Worm (Caenorhabditis elegans) whole organism, early embryonic: ENCODE data around the gene lin-29.

Experiments
- B0310.2 ChIP-seq: sonication (generic microtip); optimal IDR thresholded peaks from 2 replicates; lab custom pipeline; 2016; ENCODE audit warnings: mild to moderate bottlenecking, missing genetic modification characterization, missing compliant biosample characterization
- F13C5.2 ChIP-seq: sonication (generic microtip); optimal IDR thresholded peaks from 2 replicates; lab custom pipeline; 2017; ENCODE audit warnings: mild to moderate bottlenecking, missing genetic modification characterization, inconsistent platforms, missing compliant biosample characterization
- aly-1 ChIP-seq: sonication (generic microtip); optimal IDR thresholded peaks from 2 replicates; lab custom pipeline; 2016; ENCODE audit warnings: missing genetic modification characterization, missing compliant biosample characterization
- ama-1 ChIP-seq: fragments of 150-350 bp; optimal IDR thresholded peaks from 2 replicates; lab custom pipeline; 2014
- ceh-13 ChIP-seq: fragments of 200-800 bp; sonication (Bioruptor generic); optimal IDR thresholded peaks from 2 replicates; lab custom pipeline; 2018; ENCODE audit warnings: mild to moderate bottlenecking, missing genetic modification characterization, missing compliant biosample characterization
- ceh-36 ChIP-seq: sonication (generic microtip); optimal IDR thresholded peaks from 2 replicates; lab custom pipeline; 2016; ENCODE audit warnings: missing genetic modification characterization, inconsistent platforms, missing compliant biosample characterization
- ets-7 ChIP-seq: sonication (generic microtip); optimal IDR thresholded peaks from 2 replicates; lab custom pipeline; 2016; ENCODE audit warnings: missing genotype, missing genetic modification characterization, missing compliant biosample characterization
- flt-1 ChIP-seq: fragments of 200-800 bp; sonication (Bioruptor generic); IDR thresholded peaks from 2 replicates; pipeline ENCODE4 v1.3.6; 2022; ENCODE audit warnings: missing genetic modification characterization, missing compliant biosample characterization
- hmbx-1 ChIP-seq: sonication (generic microtip); optimal IDR thresholded peaks from 2 replicates; lab custom pipeline; 2016; ENCODE audit warnings: mild to moderate bottlenecking, missing genetic modification characterization, missing compliant biosample characterization
- hmg-4 ChIP-seq: fragments of 200-800 bp; sonication (Bioruptor generic); optimal IDR thresholded peaks from 2 replicates; lab custom pipeline; 2018; ENCODE audit warnings: mild to moderate bottlenecking, missing genetic modification characterization, missing compliant biosample characterization
- hnd-1 ChIP-seq: sonication (generic microtip); optimal IDR thresholded peaks from 2 replicates; lab custom pipeline; 2016; ENCODE audit warnings: missing genetic modification characterization, missing compliant biosample characterization
- pes-1 ChIP-seq: fragments of 200-800 bp; sonication (Bioruptor generic); IDR thresholded peaks from 2 replicates; pipeline ENCODE4 v1.3.6; 2022; ENCODE audit warnings: missing genetic modification reagents, missing genetic modification characterization, missing compliant biosample characterization
- scrt-1 ChIP-seq: fragments of 200-800 bp; sonication (Bioruptor generic); IDR thresholded peaks from 2 replicates; pipeline ENCODE4 v1.3.6; 2022; ENCODE audit warnings: missing genetic modification characterization, missing compliant biosample characterization
- sea-1 ChIP-seq: fragments of 200-800 bp; sonication (Bioruptor generic); conservative IDR thresholded peaks from 2 replicates; pipeline ENCODE4 v1.3.6; 2022; ENCODE audit warnings: missing genetic modification characterization, missing compliant biosample characterization
- tbx-11 ChIP-seq: fragments of 200-800 bp; sonication (Bioruptor generic); IDR thresholded peaks from 2 replicates; pipeline ENCODE4 v1.3.6; 2022; ENCODE audit warnings: missing genetic modification characterization, missing compliant biosample characterization
- tbx-37 ChIP-seq: fragments of 200-800 bp; sonication (Bioruptor generic); conservative IDR thresholded peaks from 2 replicates; pipeline ENCODE4 v1.3.6; 2022; ENCODE audit warnings: missing genetic modification reagents, missing genetic modification characterization, missing compliant biosample characterization
- tra-4 ChIP-seq: sonication (generic microtip); optimal IDR thresholded peaks from 2 replicates; lab custom pipeline; 2017; ENCODE audit warnings: missing genetic modification characterization, missing compliant biosample characterization

The lin-29 gene

DNA sequence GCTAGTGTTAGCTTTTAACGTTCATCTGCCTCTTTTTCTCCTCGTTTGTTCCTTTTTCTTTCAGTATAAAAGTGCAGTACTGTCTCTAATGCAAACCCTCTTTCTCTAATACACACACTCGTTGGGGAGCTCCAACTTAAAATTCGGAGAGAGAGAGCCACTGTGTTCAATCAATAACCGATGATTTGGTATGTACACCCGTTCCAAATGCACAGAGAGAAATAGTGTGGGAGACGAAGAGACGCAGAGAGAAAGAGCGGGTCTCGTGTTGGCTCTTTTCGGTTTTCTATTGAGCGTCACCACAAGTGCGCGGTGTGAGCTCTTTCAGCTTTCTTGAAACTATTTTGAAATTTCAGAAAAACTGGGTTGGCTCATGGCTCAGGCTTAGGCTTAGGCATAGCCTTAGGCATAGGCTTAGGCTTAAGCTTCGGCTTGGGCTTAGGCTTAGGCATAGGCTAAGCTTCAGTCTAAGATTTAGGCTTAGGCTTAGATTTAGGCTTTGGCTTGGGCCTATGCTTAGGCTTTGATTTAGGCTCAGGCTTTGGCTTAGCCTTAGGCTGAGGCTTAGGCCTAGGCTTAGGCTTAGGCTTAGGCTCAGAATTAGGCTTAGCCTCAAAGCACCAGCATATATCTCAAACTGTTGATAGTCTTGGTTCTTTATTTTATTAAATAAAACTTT lies 11.4 kb downstream of the lin-29 start:
- TF ChIP-seq tra-4 (no peak), ceh-36 (tag; lab: Kevin White, UChicago) (peak; percentile 61), hmbx-1 (tag; lab: Kevin White, UChicago) (no peak), hnd-1 (no peak), aly-1 (tag; lab: Kevin White, UChicago) (no peak)

DNA sequence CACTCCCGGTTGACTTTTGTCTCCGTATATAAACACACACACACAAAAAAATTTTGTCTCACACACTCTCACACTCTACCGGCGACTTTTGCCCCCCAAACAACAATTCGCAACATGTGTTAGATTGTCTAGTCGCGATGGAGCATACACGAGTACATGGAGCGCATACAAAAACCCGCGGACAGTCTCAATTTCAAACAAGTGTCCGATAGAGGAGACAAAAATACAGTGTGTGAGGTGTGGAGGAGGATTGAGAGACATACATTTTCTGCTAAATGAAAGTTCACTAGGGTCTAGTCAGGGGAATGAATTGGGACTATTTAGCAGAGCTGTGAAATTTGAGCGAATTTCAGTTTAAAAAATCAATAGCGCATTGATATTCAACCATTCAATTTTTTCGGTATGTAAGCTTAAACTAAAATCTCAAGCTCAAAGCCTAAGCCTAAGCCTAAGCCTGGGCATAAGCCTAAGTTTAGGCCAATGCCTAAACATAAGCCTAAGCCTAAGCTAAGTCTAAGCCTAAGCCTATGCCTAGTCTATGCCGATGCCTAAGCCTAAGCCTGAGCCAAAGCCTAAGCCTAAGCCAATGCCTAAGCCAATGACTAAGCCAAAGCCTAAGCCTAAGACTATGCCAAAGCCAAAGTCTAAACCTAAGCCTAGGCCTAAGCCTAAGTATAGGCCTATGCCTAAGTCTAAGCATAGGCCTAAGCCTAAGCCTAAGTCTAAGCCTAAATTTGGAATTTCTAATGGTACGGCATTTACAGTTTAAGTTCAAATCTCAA lies 12.2 kb downstream of the lin-29 start:
- no peak for TF ChIP-seq hmg-4 (GFP tag; lab: Kevin White, UChicago)
- peak; percentile 79 for TF ChIP-seq ceh-36 (tag; lab: Kevin White, UChicago)

DNA sequence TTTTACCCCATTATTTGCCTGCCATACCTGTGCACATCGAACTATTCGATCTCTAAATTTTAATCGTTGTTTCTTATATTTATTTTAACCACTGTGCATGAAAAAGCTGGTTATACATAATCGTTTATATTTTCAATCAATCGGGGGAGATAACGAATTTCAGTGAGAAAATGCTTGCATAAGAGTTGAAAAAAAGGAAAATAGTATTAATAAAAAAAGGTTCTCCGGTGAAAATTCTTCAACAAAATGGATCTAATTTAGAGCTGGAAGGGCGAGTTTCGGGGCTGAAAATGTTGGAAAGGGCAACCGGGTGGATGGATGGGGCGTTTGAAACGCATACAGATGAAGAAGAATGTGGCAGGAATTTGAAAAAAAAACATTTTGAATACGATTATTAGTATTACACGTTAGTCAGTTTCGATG lies 17.6 kb downstream of the lin-29 start:
- no peak for TF ChIP-seq F13C5.2
- TF ChIP-seq sea-1, result no peak
- TF ChIP-seq hmg-4 (GFP tag; lab: Kevin White, UChicago), result no peak
- TF ChIP-seq hmbx-1 (tag; lab: Kevin White, UChicago), result no peak
- TF ChIP-seq tra-4, result no peak
- TF ChIP-seq flt-1, result no peak
- TF ChIP-seq ceh-13 (GFP tag; lab: Kevin White, UChicago), result no peak
- no peak for TF ChIP-seq hnd-1
- TF ChIP-seq scrt-1 (GFP tag; lab: Robert Waterston, UW), result no peak
- TF ChIP-seq tbx-11, result no peak
- no peak for TF ChIP-seq ceh-36 (tag; lab: Kevin White, UChicago)
- TF ChIP-seq aly-1 (tag; lab: Kevin White, UChicago), result no peak
- TF ChIP-seq tbx-37, result no peak
- no peak for TF ChIP-seq pes-1 (GFP tag; lab: Robert Waterston, UW)
- no peak for TF ChIP-seq ets-7
- no peak for TF ChIP-seq B0310.2 (tag; lab: Kevin White, UChicago)
- no peak for TF ChIP-seq ama-1

- no peak for TF ChIP-seq hmg-4 (GFP tag; lab: Kevin White, UChicago)
- no peak for TF ChIP-seq aly-1 (tag; lab: Kevin White, UChicago)
- no peak for TF ChIP-seq ceh-13 (GFP tag; lab: Kevin White, UChicago)
- no peak for TF ChIP-seq hmbx-1 (tag; lab: Kevin White, UChicago)
- no peak for TF ChIP-seq scrt-1 (GFP tag; lab: Robert Waterston, UW)
Measured at ce11 chrII:11916945-11917344, 18.2 kb downstream of the lin-29 start.

DNA sequence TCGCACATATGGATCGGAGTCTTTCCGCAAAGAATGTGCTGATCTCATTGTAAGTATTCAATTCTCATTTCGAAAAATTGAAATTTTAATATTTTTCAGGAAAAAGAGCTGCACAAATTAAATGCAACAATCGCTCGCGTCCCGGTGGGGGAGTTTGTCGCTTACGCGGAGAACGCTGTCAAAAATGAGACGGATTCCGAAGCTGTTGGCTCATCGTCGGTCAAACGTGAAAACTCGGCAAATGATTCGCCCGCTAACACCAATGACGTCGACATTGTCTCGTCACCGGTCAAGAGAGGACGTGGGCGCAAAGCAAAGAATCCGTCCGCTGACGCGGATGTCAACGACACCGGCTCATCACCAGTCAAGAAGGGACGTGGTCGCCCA lies 18.6 kb downstream of the lin-29 start:
- TF ChIP-seq ceh-13 (GFP tag; lab: Kevin White, UChicago) (no peak), B0310.2 (tag; lab: Kevin White, UChicago) (no peak), pes-1 (GFP tag; lab: Robert Waterston, UW) (no peak), F13C5.2 (no peak), scrt-1 (GFP tag; lab: Robert Waterston, UW) (no peak), hnd-1 (no peak), ceh-36 (tag; lab: Kevin White, UChicago) (no peak), ama-1 (no peak), tbx-11 (no peak), flt-1 (no peak), ets-7 (no peak), hmg-4 (GFP tag; lab: Kevin White, UChicago) (no peak)

- no peak for TF ChIP-seq tra-4
- no peak for TF ChIP-seq aly-1 (tag; lab: Kevin White, UChicago)
- no peak for TF ChIP-seq ceh-36 (tag; lab: Kevin White, UChicago)
- TF ChIP-seq B0310.2 (tag; lab: Kevin White, UChicago), result no peak
- TF ChIP-seq F13C5.2, result no peak
- no peak for TF ChIP-seq ets-7
- TF ChIP-seq hmbx-1 (tag; lab: Kevin White, UChicago), result no peak
- no peak for TF ChIP-seq hmg-4 (GFP tag; lab: Kevin White, UChicago)
- TF ChIP-seq sea-1, result no peak
- no peak for TF ChIP-seq flt-1
- no peak for TF ChIP-seq ama-1
- TF ChIP-seq pes-1 (GFP tag; lab: Robert Waterston, UW), result no peak
- TF ChIP-seq tbx-37, result no peak
- no peak for TF ChIP-seq scrt-1 (GFP tag; lab: Robert Waterston, UW)
- TF ChIP-seq ceh-13 (GFP tag; lab: Kevin White, UChicago), result no peak
- TF ChIP-seq hnd-1, result no peak
- no peak for TF ChIP-seq tbx-11
Measured at ce11 chrII:11915770-11916554, 19.2 kb downstream of the lin-29 start, which contains the start of the genes vps-15 and hmg-12. vps-15 (minus strand) TSS chrII:11915852. hmg-12 (plus strand) TSS chrII:11916513.

DNA sequence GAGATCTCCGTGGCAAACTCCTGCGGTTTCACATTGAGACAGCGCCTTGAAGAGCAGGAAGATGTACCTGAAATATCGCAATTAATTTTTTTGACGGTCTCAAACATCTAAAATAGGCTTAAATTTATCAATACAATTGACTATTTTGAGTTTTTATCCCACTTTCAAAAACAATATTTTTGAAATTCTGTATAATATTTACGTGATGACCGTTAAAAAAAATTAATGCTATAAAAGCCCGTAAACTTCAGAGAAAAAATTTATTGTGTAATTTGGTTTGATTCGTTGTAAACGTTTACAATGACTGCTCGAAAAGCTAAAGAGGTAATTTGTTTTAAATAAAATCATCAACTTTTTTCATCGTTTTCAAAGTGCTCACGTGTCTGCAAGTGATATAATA lies 20.8 kb downstream of the lin-29 start, which contains the start of gene ZK930.7:
Gene ZK930.7, plus strand, starts transcription at position 301 of the 400 bp plus-strand sequence.
- no peak for TF ChIP-seq ceh-36 (tag; lab: Kevin White, UChicago)
- TF ChIP-seq tra-4, result no peak
- no peak for TF ChIP-seq ama-1
- no peak for TF ChIP-seq scrt-1 (GFP tag; lab: Robert Waterston, UW)
- no peak for TF ChIP-seq pes-1 (GFP tag; lab: Robert Waterston, UW)
- no peak for TF ChIP-seq hmbx-1 (tag; lab: Kevin White, UChicago)
- TF ChIP-seq tbx-37, result no peak
- no peak for TF ChIP-seq hnd-1
- TF ChIP-seq flt-1, result no peak
- TF ChIP-seq tbx-11, result no peak
- no peak for TF ChIP-seq F13C5.2
